Worm (Caenorhabditis elegans) whole organism, L4 larva: ENCODE measurements around the gene cnt-2.

Experiments used
- F10B5.3 ChIP-seq: sonication (generic microtip); optimal IDR thresholded peaks from 2 replicates; lab custom pipeline; 2016; ENCODE audit warnings: mild to moderate bottlenecking, missing genetic modification characterization, missing compliant biosample characterization
- F26F4.8 ChIP-seq: fragments of 200-800 bp; sonication (Bioruptor generic); conservative IDR thresholded peaks from 2 replicates; pipeline ENCODE4 v1.3.6; 2022; ENCODE audit warnings: missing genetic modification characterization, missing compliant biosample characterization
- F49E8.2 ChIP-seq: sonication (generic microtip); optimal IDR thresholded peaks from 2 replicates; lab custom pipeline; 2016; ENCODE audit warnings: missing compliant biosample characterization, mild to moderate bottlenecking, missing genetic modification characterization, borderline replicate concordance
- Y105C5A.15 ChIP-seq: fragments of 200-800 bp; sonication (Bioruptor generic); IDR thresholded peaks from 2 replicates; pipeline ENCODE4 v1.3.6; 2022; ENCODE audit warnings: missing genetic modification characterization, missing compliant biosample characterization
- Y48G9A.11 ChIP-seq: fragments of 200-800 bp; sonication (Bioruptor generic); IDR thresholded peaks from 2 replicates; pipeline ENCODE4 v1.3.6; 2022; ENCODE audit warnings: missing genetic modification reagents, missing genetic modification characterization, missing compliant biosample characterization
- ZK546.5 ChIP-seq, 2 experiments: sonication (generic microtip); optimal IDR thresholded peaks; 2 replicates each; lab custom pipeline; 2017; ENCODE audit warnings: missing biosample characterization in 2 of 2, missing genetic modification characterization in 2 of 2
- aha-1 ChIP-seq: fragments of 150-350 bp; peaks from one replicate; lab custom pipeline; 2014; ENCODE audit warnings: missing biosample characterization, missing genetic modification characterization
- ama-1 ChIP-seq: fragments of 150-350 bp; optimal IDR thresholded peaks from 2 replicates; lab custom pipeline; 2014; ENCODE audit warnings: inconsistent platforms, mixed read lengths
- arid-1 ChIP-seq: fragments of 200-800 bp; sonication (Bioruptor generic); conservative IDR thresholded peaks from 2 replicates; pipeline ENCODE4 v1.3.6; 2022; ENCODE audit warnings: missing genetic modification reagents, missing genetic modification characterization, missing compliant biosample characterization
- ceh-20 ChIP-seq: fragments of 200-800 bp; sonication (Bioruptor generic); IDR thresholded peaks from 2 replicates; pipeline ENCODE4 v1.3.6; 2022; ENCODE audit warnings: missing genetic modification reagents, missing genetic modification characterization, missing compliant biosample characterization
- ceh-28 ChIP-seq: fragments of 150-350 bp; optimal IDR thresholded peaks from 2 replicates; lab custom pipeline; 2014; ENCODE audit warnings: missing biosample characterization, missing genetic modification reagents, missing genetic modification characterization
- ceh-82 ChIP-seq: sonication (generic microtip); optimal IDR thresholded peaks from 2 replicates; lab custom pipeline; 2017; ENCODE audit warnings: missing biosample characterization, missing genetic modification characterization
- cey-2 ChIP-seq: sonication (generic microtip); optimal IDR thresholded peaks from 3 replicates; lab custom pipeline; 2017; ENCODE audit warnings: missing genetic modification characterization, mild to moderate bottlenecking, missing compliant biosample characterization, antibody characterized with exemption, borderline replicate concordance; ENCODE audit not compliant: insufficient read depth
- dmd-6 ChIP-seq: fragments of 200-800 bp; sonication (Bioruptor generic); IDR thresholded peaks from 2 replicates; pipeline ENCODE4 v1.3.6; 2022; ENCODE audit warnings: missing genetic modification reagents, missing genetic modification characterization, missing compliant biosample characterization
- dpl-1 ChIP-seq: fragments of 150-350 bp; optimal IDR thresholded peaks from 2 replicates; lab custom pipeline; 2014; ENCODE audit warnings: missing biosample characterization, missing genetic modification reagents, missing genetic modification characterization
- duxl-1 ChIP-seq: sonication (generic microtip); optimal IDR thresholded peaks from 2 replicates; lab custom pipeline; 2016; ENCODE audit warnings: mild to moderate bottlenecking, missing genetic modification characterization, moderate library complexity, missing compliant biosample characterization; ENCODE audit not compliant: poor library complexity
- jun-1 ChIP-seq: fragments of 150-350 bp; optimal IDR thresholded peaks from 2 replicates; lab custom pipeline; 2014; ENCODE audit warnings: missing biosample characterization, missing genetic modification reagents, missing genetic modification characterization
- lin-15B ChIP-seq: fragments of 150-350 bp; sonication (generic microtip); optimal IDR thresholded peaks from 3 replicates; lab custom pipeline; 2014; ENCODE audit warnings: missing biosample characterization, missing genetic modification characterization
- lin-38 ChIP-seq: fragments of 200-800 bp; sonication (Bioruptor generic); IDR thresholded peaks from 2 replicates; pipeline ENCODE4 v1.3.6; 2022; ENCODE audit warnings: missing genetic modification reagents, missing genetic modification characterization, missing compliant biosample characterization
- madf-9 ChIP-seq: fragments of 200-800 bp; sonication (Bioruptor generic); conservative IDR thresholded peaks from 2 replicates; pipeline ENCODE4 v1.3.6; 2022; ENCODE audit warnings: missing genetic modification reagents, missing genetic modification characterization, missing compliant biosample characterization
- mdt-29 ChIP-seq: fragments of 200-800 bp; sonication (Bioruptor generic); IDR thresholded peaks from 2 replicates; pipeline ENCODE4 v1.3.6; 2022; ENCODE audit warnings: missing genetic modification reagents, missing genetic modification characterization, missing compliant biosample characterization
- mep-1 ChIP-seq: fragments of 150-350 bp; sonication (generic microtip); optimal IDR thresholded peaks from 3 replicates; lab custom pipeline; 2014; ENCODE audit warnings: missing biosample characterization, missing genetic modification characterization
- mxl-2 ChIP-seq: fragments of 200-800 bp; sonication (Bioruptor generic); conservative IDR thresholded peaks from 2 replicates; pipeline ENCODE4 v1.3.6; 2022; ENCODE audit warnings: missing genetic modification reagents, missing genetic modification characterization, missing compliant biosample characterization
- nhr-237 ChIP-seq: sonication (generic microtip); optimal IDR thresholded peaks from 2 replicates; lab custom pipeline; 2017; ENCODE audit warnings: missing biosample characterization, missing genetic modification characterization
- nhr-41 ChIP-seq: fragments of 200-800 bp; sonication (Bioruptor generic); IDR thresholded peaks from 2 replicates; pipeline ENCODE4 v1.3.6; 2022; ENCODE audit warnings: missing genetic modification reagents, missing genetic modification characterization, missing compliant biosample characterization
- nhr-48 ChIP-seq: sonication (generic microtip); optimal IDR thresholded peaks from 2 replicates; lab custom pipeline; 2016; ENCODE audit warnings: mild to moderate bottlenecking, missing genetic modification characterization, missing compliant biosample characterization
- nhr-76 ChIP-seq: fragments of 150-350 bp; optimal IDR thresholded peaks from 2 replicates; lab custom pipeline; 2014; ENCODE audit warnings: missing biosample characterization, missing genetic modification characterization
- nhr-77 ChIP-seq: fragments of 150-350 bp; optimal IDR thresholded peaks from 2 replicates; lab custom pipeline; 2014; ENCODE audit warnings: missing biosample characterization, missing genetic modification characterization
- rbr-2 ChIP-seq: sonication (generic microtip); optimal IDR thresholded peaks from 2 replicates; lab custom pipeline; 2016; ENCODE audit warnings: missing genotype, missing genetic modification characterization, missing compliant biosample characterization
- sdz-12 ChIP-seq: fragments of 200-800 bp; sonication (Bioruptor generic); optimal IDR thresholded peaks from 2 replicates; lab custom pipeline; 2018; ENCODE audit warnings: mild to moderate bottlenecking, missing genetic modification characterization, missing compliant biosample characterization
- skn-1 ChIP-seq: fragments of 150-350 bp; optimal IDR thresholded peaks from 2 replicates; lab custom pipeline; 2014; ENCODE audit warnings: missing biosample characterization, missing genetic modification characterization
- spr-1 ChIP-seq: sonication (generic microtip); optimal IDR thresholded peaks from 2 replicates; lab custom pipeline; 2016; ENCODE audit warnings: mild to moderate bottlenecking, missing genetic modification characterization, missing compliant biosample characterization
- tag-97 ChIP-seq: fragments of 200-800 bp; sonication (Bioruptor generic); IDR thresholded peaks from 2 replicates; pipeline ENCODE4 v1.3.6; 2022; ENCODE audit warnings: missing genetic modification characterization, missing compliant biosample characterization
- tra-1 ChIP-seq: fragments of 200-800 bp; sonication (Bioruptor generic); IDR thresholded peaks from 2 replicates; pipeline ENCODE4 v1.3.6; 2022; ENCODE audit warnings: missing genetic modification reagents, missing genetic modification characterization, missing compliant biosample characterization
- unc-62 ChIP-seq, 3 experiments: fragments of 150-350 bp in 1 of 3; sonication (generic microtip); optimal IDR thresholded peaks in 2 of 3; peaks in 1 of 3; 1 replicate in 1 of 3; 2 replicates in 2 of 3; lab custom pipeline; 2014 to 2017; ENCODE audit warnings: missing biosample characterization in 3 of 3, missing genetic modification characterization in 3 of 3, missing genetic modification reagents in 3 of 3, missing genotype in 1 of 3
- zfp-2 ChIP-seq: sonication (generic microtip); optimal IDR thresholded peaks from 2 replicates; lab custom pipeline; 2016; ENCODE audit warnings: mild to moderate bottlenecking, missing genetic modification characterization, missing compliant biosample characterization
- zip-11 ChIP-seq: fragments of 200-800 bp; sonication (Bioruptor generic); IDR thresholded peaks from 2 replicates; pipeline ENCODE4 v1.3.6; 2022; ENCODE audit warnings: missing genetic modification characterization, missing compliant biosample characterization
- zip-2 ChIP-seq: fragments of 150-350 bp; optimal IDR thresholded peaks from 2 replicates; lab custom pipeline; 2014; ENCODE audit warnings: missing biosample characterization, missing genetic modification characterization

The cnt-2 gene

ce11 chrIII:10706972-10707438, 52.2 kb downstream of the cnt-2 start, which contains the start of the genes Y39A1A.21 and Y39A1A.22 (continued):
- TF ChIP-seq jun-1, result peak; percentile 38
- peak; percentile 16 for TF ChIP-seq zfp-2 (tag; lab: Kevin White, UChicago)
- no peak for TF ChIP-seq ama-1
- TF ChIP-seq sdz-12 (GFP tag; lab: Kevin White, UChicago), result no peak
- 0 out of 2 replicates have a peak, but pooled peaks have one; percentile 31 for TF ChIP-seq Y48G9A.11
- no peak for TF ChIP-seq F26F4.8 (GFP tag; lab: Robert Waterston, UW)
- peak; percentile 23 for TF ChIP-seq F10B5.3 (tag; lab: Kevin White, UChicago)
- TF ChIP-seq rbr-2, result peak; percentile 67
- TF ChIP-seq mdt-29 (GFP tag; lab: Robert Waterston, UW), result peak; percentile 43; the same call in 1 of the 2 replicates
- TF ChIP-seq nhr-237, result no peak
- TF ChIP-seq unc-62 (GFP tag; optimal IDR thresholded peaks at IDR 0.05 in 1 of 2; lab: Kevin White, UChicago), result no peak
- TF ChIP-seq unc-62 (tag; optimal IDR thresholded peaks at IDR 0.05; lab: Kevin White, UChicago), result no peak
- peak; percentile 87 for TF ChIP-seq lin-38 (GFP tag; lab: Robert Waterston, UW)
- TF ChIP-seq nhr-41 (GFP tag; lab: Robert Waterston, UW), result no peak
- peak; percentile 44 for TF ChIP-seq duxl-1
- TF ChIP-seq tra-1 (GFP tag; lab: Robert Waterston, UW), result peak; percentile 61; the same call in 1 of the 2 replicates
- no peak for TF ChIP-seq cey-2
- peak; percentile 62 for TF ChIP-seq nhr-48 (tag; lab: Kevin White, UChicago)
- no peak for TF ChIP-seq tag-97 (GFP tag; lab: Robert Waterston, UW)
- no peak for TF ChIP-seq nhr-76 (tag; lab: Kevin White, UChicago)
- TF ChIP-seq spr-1, result peak; percentile 62
- TF ChIP-seq mxl-2 (GFP tag; lab: Robert Waterston, UW), result no peak
- TF ChIP-seq ZK546.5 (tag; optimal IDR thresholded peaks at IDR 0.05; lab: Kevin White, UChicago), result no peak
- TF ChIP-seq arid-1, result peak; percentile 68
- TF ChIP-seq skn-1 (tag; lab: Kevin White, UChicago), result no peak
- TF ChIP-seq ceh-20 (GFP tag; lab: Robert Waterston, UW), result peak; percentile 63; the same call in 1 of the 2 replicates
- TF ChIP-seq ceh-82 (tag; lab: Kevin White, UChicago), result no peak

ce11 chrIII:10707461-10707860, 52.6 kb downstream of the cnt-2 start, which contains the start of gene mrpl-12:
TSS of gene mrpl-12 (plus strand) at chrIII:10707761.
- TF ChIP-seq mep-1 (tag; lab: Kevin White, UChicago), result no peak
- no peak for TF ChIP-seq ceh-28
- TF ChIP-seq zip-11 (GFP tag; lab: Robert Waterston, UW), result no peak
- TF ChIP-seq nhr-77 (tag; lab: Kevin White, UChicago), result no peak
- no peak for TF ChIP-seq lin-15B
- TF ChIP-seq tag-97 (GFP tag; lab: Robert Waterston, UW), result no peak
- TF ChIP-seq rbr-2, result no peak
- no peak for TF ChIP-seq dmd-6 (GFP tag; lab: Robert Waterston, UW)

- no peak for TF ChIP-seq F49E8.2 (tag; lab: Kevin White, UChicago)
- TF ChIP-seq nhr-237, result no peak
- no peak for TF ChIP-seq dpl-1 (GFP tag; lab: Kevin White, UChicago)
- TF ChIP-seq nhr-48 (tag; lab: Kevin White, UChicago), result no peak
- peak; percentile 17 for TF ChIP-seq aha-1 (tag; lab: Kevin White, UChicago)
- no peak for TF ChIP-seq Y105C5A.15
- no peak for TF ChIP-seq madf-9 (GFP tag; lab: Robert Waterston, UW)
These were observed 53.7 kb downstream of the cnt-2 start for ce11 chrIII:10708484-10708883.

ce11 chrIII:10709676-10710075, 54.9 kb downstream of the cnt-2 start:
- TF ChIP-seq zip-2 (tag; lab: Kevin White, UChicago), result no peak
- no peak for TF ChIP-seq ZK546.5 (tag; optimal IDR thresholded peaks at IDR 0.05; lab: Kevin White, UChicago)
- no peak for TF ChIP-seq tra-1 (GFP tag; lab: Robert Waterston, UW)
- TF ChIP-seq aha-1 (tag; lab: Kevin White, UChicago), result peak; percentile 51
